ENCODE assay signal across 1 fruit fly cellular context in the genomic region with DNA sequence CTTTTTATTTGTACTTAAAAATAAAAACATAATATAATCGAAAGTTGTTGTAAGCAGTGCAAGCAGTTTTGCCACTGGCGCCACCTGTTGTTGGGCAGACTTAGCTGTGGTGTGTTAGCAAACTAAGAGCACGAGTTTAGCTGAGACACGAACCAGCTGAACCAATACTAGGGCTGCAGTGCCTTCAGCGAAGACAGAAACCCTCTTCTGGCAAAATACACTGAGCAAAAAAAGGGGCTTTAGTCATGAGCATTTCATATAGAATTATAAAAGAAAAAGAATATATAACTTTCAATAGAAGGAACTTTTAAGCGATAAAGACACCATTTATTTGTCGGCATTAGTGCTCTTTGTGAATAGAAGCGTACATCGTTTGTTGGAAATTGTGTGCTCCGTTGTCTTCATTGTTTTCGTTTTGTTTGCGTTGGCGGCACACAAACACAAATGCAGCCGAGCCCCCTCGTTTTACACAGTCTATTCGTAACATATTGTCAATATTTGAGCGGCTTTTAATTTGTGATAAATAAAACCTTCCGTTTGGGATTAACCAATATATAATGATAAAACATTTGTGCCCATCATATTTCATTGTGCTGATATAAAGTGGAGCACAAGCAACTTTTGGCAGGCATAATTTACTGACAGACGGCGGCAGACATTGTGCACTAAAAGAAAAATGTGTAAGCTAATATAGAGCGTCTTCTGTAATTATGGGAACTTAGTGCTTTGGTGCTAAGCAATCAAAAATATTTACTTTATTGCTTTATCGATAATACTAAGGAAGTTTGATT.
A peak's percentile ranks its signal among the peaks of the same experiment; 100 is the strongest.
TF ChIP-seq lines count a peak whose summit lies in the region.

No protein-coding gene starts in this region.

TF ChIP-seq in whole organism, embryonic, 481 proteins besides CTCF, POLR2A, EP300 and RAD21 (continued from another document):
- TF ChIP-seq Hand (GFP tag; optimal IDR thresholded peaks at IDR 0.05; lab: Kevin White, UChicago) (peak; percentile 22), CG3281 (GFP tag; optimal IDR thresholded peaks at IDR 0.05; lab: Kevin White, UChicago) (peak; percentile 72), CG18262 (tag; optimal IDR thresholded peaks at IDR 0.05; lab: Kevin White, UChicago) (peak; percentile 76), HHEX (GFP tag; optimal IDR thresholded peaks at IDR 0.05; lab: Kevin White, UChicago) (peak; percentile 48), CG10654 (GFP tag; optimal IDR thresholded peaks at IDR 0.05; lab: Kevin White, UChicago) (peak; percentile 69), pho (GFP tag; optimal IDR thresholded peaks at IDR 0.05; lab: Kevin White, UChicago) (peak; percentile 57), Nf-YB (GFP tag; optimal IDR thresholded peaks at IDR 0.05; lab: Kevin White, UChicago) (peak; percentile 72), tap (tag; optimal IDR thresholded peaks at IDR 0.05; lab: Kevin White, UChicago) (peak; percentile 65), Six4 (GFP tag; optimal IDR thresholded peaks at IDR 0.05; lab: Kevin White, UChicago) (peak; percentile 23), Ssrp (tag; optimal IDR thresholded peaks at IDR 0.05; lab: Kevin White, UChicago) (peak; percentile 47), CG7786 (GFP tag; optimal IDR thresholded peaks at IDR 0.05; lab: Kevin White, UChicago) (peak; percentile 37), caup (GFP tag; optimal IDR thresholded peaks at IDR 0.05; lab: Kevin White, UChicago; ENCODE audit: severe bottlenecking) (peak; percentile 78), MBD-R2 (GFP tag; IDR thresholded peaks at IDR 0.05; lab: Robert Waterston, UW) (peak; percentile 34), bigmax (GFP tag; optimal IDR thresholded peaks at IDR 0.05; lab: Kevin White, UChicago) (no peak), CG3726 (GFP tag; IDR thresholded peaks at IDR 0.05; lab: Robert Waterston, UW) (no peak; the same call in 2 of the 3 replicates), CG10267 (tag; optimal IDR thresholded peaks at IDR 0.05; lab: Kevin White, UChicago) (peak; percentile 71), CG9876 (GFP tag; optimal IDR thresholded peaks at IDR 0.05; lab: Kevin White, UChicago) (peak; percentile 79), cad (GFP tag; optimal IDR thresholded peaks at IDR 0.05; lab: Kevin White, UChicago) (no peak), grau (tag; optimal IDR thresholded peaks at IDR 0.05; lab: Kevin White, UChicago) (peak; percentile 61), CG2120 (GFP tag; optimal IDR thresholded peaks at IDR 0.05; lab: Kevin White, UChicago) (peak; percentile 70), Gug (GFP tag; IDR thresholded peaks at IDR 0.05; lab: Robert Waterston, UW) (peak; percentile 74), ATbp (GFP tag; optimal IDR thresholded peaks at IDR 0.05; lab: Kevin White, UChicago) (peak; percentile 90), al (GFP tag; IDR thresholded peaks at IDR 0.05; lab: Robert Waterston, UW) (peak; percentile 64), CG18599 (GFP tag; optimal IDR thresholded peaks at IDR 0.05; lab: Kevin White, UChicago) (peak; percentile 60), CG1529 (GFP tag; optimal IDR thresholded peaks at IDR 0.05; lab: Kevin White, UChicago) (peak; percentile 77), CG9215 (GFP tag; IDR thresholded peaks at IDR 0.05; lab: Robert Waterston, UW) (peak; percentile 63), CG11085 (GFP tag; IDR thresholded peaks at IDR 0.05; lab: Robert Waterston, UW) (peak; percentile 56), CG8281 (tag; optimal IDR thresholded peaks at IDR 0.05; lab: Kevin White, UChicago) (peak; percentile 95), rib (GFP tag; IDR thresholded peaks at IDR 0.05; lab: Robert Waterston, UW) (peak; percentile 52)
